Worm (Caenorhabditis elegans) whole organism, L2 larva: ENCODE results near the gene M106.2.

Experiments
- C34F6.9 ChIP-seq: fragments of 150-350 bp; optimal IDR thresholded peaks from 2 replicates; lab custom pipeline; 2014; ENCODE audit warnings: missing biosample characterization, missing genetic modification characterization
- F13H6.1 ChIP-seq: sonication (generic microtip); optimal IDR thresholded peaks from 2 replicates; lab custom pipeline; 2016; ENCODE audit warnings: missing genetic modification characterization, missing compliant biosample characterization
- R02D3.7 ChIP-seq: fragments of 150-350 bp; optimal IDR thresholded peaks from 2 replicates; lab custom pipeline; 2014; ENCODE audit warnings: missing biosample characterization, missing genetic modification characterization
- Y55F3AM.14 ChIP-seq: fragments of 200-800 bp; sonication (Bioruptor generic); optimal IDR thresholded peaks from 2 replicates; lab custom pipeline; 2018; ENCODE audit warnings: mild to moderate bottlenecking, missing genetic modification characterization, missing compliant biosample characterization
- ZK546.5 ChIP-seq: sonication (generic microtip); optimal IDR thresholded peaks from 2 replicates; lab custom pipeline; 2017; ENCODE audit warnings: missing biosample characterization, missing genetic modification characterization
- aly-2 ChIP-seq: fragments of 150-350 bp; optimal IDR thresholded peaks from 2 replicates; lab custom pipeline; 2014; ENCODE audit warnings: missing biosample characterization, missing genetic modification characterization
- ama-1 ChIP-seq: fragments of 150-350 bp; optimal IDR thresholded peaks from 2 replicates; lab custom pipeline; 2018; ENCODE audit warnings: inconsistent platforms
- blmp-1 ChIP-seq: sonication (generic microtip); optimal IDR thresholded peaks from 2 replicates; lab custom pipeline; 2017; ENCODE audit warnings: missing genetic modification characterization, mild to moderate bottlenecking, missing compliant biosample characterization, antibody characterized with exemption, moderate library complexity; ENCODE audit not compliant: insufficient read depth
- ceh-16 ChIP-seq: fragments of 150-350 bp; optimal IDR thresholded peaks from 2 replicates; lab custom pipeline; 2014; ENCODE audit warnings: missing biosample characterization, missing genetic modification characterization
- ceh-82 ChIP-seq: fragments of 150-350 bp; optimal IDR thresholded peaks from 2 replicates; lab custom pipeline; 2014; ENCODE audit warnings: missing biosample characterization, missing genetic modification characterization
- dmd-4 ChIP-seq: sonication (generic microtip); optimal IDR thresholded peaks from 2 replicates; lab custom pipeline; 2017; ENCODE audit warnings: missing biosample characterization, missing genetic modification characterization
- egl-27 ChIP-seq: sonication (generic microtip); optimal IDR thresholded peaks from 3 replicates; lab custom pipeline; 2017; ENCODE audit warnings: missing biosample characterization, missing genetic modification reagents, missing genetic modification characterization
- elt-1 ChIP-seq: fragments of 150-350 bp; optimal IDR thresholded peaks from 2 replicates; lab custom pipeline; 2014; ENCODE audit warnings: missing biosample characterization, missing genetic modification characterization
- elt-3 ChIP-seq: sonication (generic microtip); optimal IDR thresholded peaks from 2 replicates; lab custom pipeline; 2017; ENCODE audit warnings: missing biosample characterization, missing genetic modification characterization
- fos-1 ChIP-seq: fragments of 150-350 bp; optimal IDR thresholded peaks from 2 replicates; lab custom pipeline; 2014; ENCODE audit warnings: missing biosample characterization, missing genetic modification characterization
- gmeb-1 ChIP-seq: fragments of 150-350 bp; optimal IDR thresholded peaks from 2 replicates; lab custom pipeline; 2014; ENCODE audit warnings: missing biosample characterization, missing genetic modification characterization
- lin-11 ChIP-seq: fragments of 150-350 bp; sonication (generic microtip); optimal IDR thresholded peaks from 2 replicates; lab custom pipeline; 2014; ENCODE audit warnings: missing biosample characterization, missing genetic modification characterization, inconsistent platforms, mixed read lengths
- lsy-2 ChIP-seq, 2 experiments: fragments of 150-350 bp in 1 of 2; sonication (generic microtip) in 1 of 2; optimal IDR thresholded peaks; 2 replicates each; lab custom pipeline; 2014 to 2017; ENCODE audit warnings: missing biosample characterization in 2 of 2, missing genetic modification characterization in 2 of 2
- mbf-1 ChIP-seq: sonication (generic microtip); optimal IDR thresholded peaks from 2 replicates; lab custom pipeline; 2017; ENCODE audit warnings: missing biosample characterization, missing genetic modification characterization
- mdl-1 ChIP-seq, 2 experiments: fragments of 150-350 bp in 1 of 2; sonication (generic microtip) in 1 of 2; optimal IDR thresholded peaks; 2 replicates each; lab custom pipeline; 2017; ENCODE audit warnings: missing biosample characterization in 2 of 2, missing genetic modification characterization in 2 of 2
- nhr-10 ChIP-seq: sonication (generic microtip); optimal IDR thresholded peaks from 2 replicates; lab custom pipeline; 2017; ENCODE audit warnings: missing biosample characterization, missing genetic modification characterization
- nhr-12 ChIP-seq: fragments of 150-350 bp; optimal IDR thresholded peaks from 2 replicates; lab custom pipeline; 2014; ENCODE audit warnings: missing biosample characterization, missing genetic modification characterization
- nhr-129 ChIP-seq: fragments of 150-350 bp; optimal IDR thresholded peaks from 2 replicates; lab custom pipeline; 2014; ENCODE audit warnings: missing biosample characterization, missing genetic modification characterization
- nhr-21 ChIP-seq: fragments of 150-350 bp; optimal IDR thresholded peaks from 2 replicates; lab custom pipeline; 2014; ENCODE audit warnings: missing biosample characterization, missing genetic modification characterization
- nhr-23 ChIP-seq: fragments of 150-350 bp; optimal IDR thresholded peaks from 2 replicates; lab custom pipeline; 2014; ENCODE audit warnings: missing biosample characterization, missing genetic modification reagents, missing genetic modification characterization
- nhr-237 ChIP-seq: fragments of 150-350 bp; optimal IDR thresholded peaks from 2 replicates; lab custom pipeline; 2014; ENCODE audit warnings: missing biosample characterization, missing genetic modification characterization
- nhr-25 ChIP-seq: fragments of 150-350 bp; sonication (generic microtip); optimal IDR thresholded peaks from 3 replicates; lab custom pipeline; 2014; ENCODE audit warnings: missing biosample characterization, missing genetic modification characterization
- sem-4 ChIP-seq: fragments of 150-350 bp; optimal IDR thresholded peaks from 2 replicates; lab custom pipeline; 2014; ENCODE audit warnings: missing biosample characterization, missing genetic modification reagents, missing genetic modification characterization
- sma-3 ChIP-seq: sonication (generic microtip); optimal IDR thresholded peaks from 2 replicates; lab custom pipeline; 2016; ENCODE audit warnings: missing genetic modification reagents, missing genetic modification characterization, missing compliant biosample characterization
- snpc-4 ChIP-seq: fragments of 150-350 bp; optimal IDR thresholded peaks from 2 replicates; lab custom pipeline; 2014; ENCODE audit warnings: missing biosample characterization, missing genetic modification characterization
- unc-39 ChIP-seq: fragments of 150-350 bp; optimal IDR thresholded peaks from 2 replicates; lab custom pipeline; 2014; ENCODE audit warnings: missing biosample characterization, missing genetic modification characterization
- unc-62 ChIP-seq: fragments of 150-350 bp; optimal IDR thresholded peaks from 2 replicates; lab custom pipeline; 2014; ENCODE audit warnings: missing biosample characterization, missing genetic modification reagents, missing genetic modification characterization
- zag-1 ChIP-seq: fragments of 150-350 bp; optimal IDR thresholded peaks from 2 replicates; lab custom pipeline; 2014; ENCODE audit warnings: missing biosample characterization, missing genetic modification characterization
- ztf-1 ChIP-seq: fragments of 200-800 bp; sonication (Bioruptor generic); conservative IDR thresholded peaks from 2 replicates; pipeline ENCODE4 v1.3.6; 2022; ENCODE audit warnings: missing genetic modification characterization, missing compliant biosample characterization
- ztf-4 ChIP-seq: fragments of 150-350 bp; optimal IDR thresholded peaks from 2 replicates; lab custom pipeline; 2014; ENCODE audit warnings: missing biosample characterization, missing genetic modification characterization

Gene M106.2

ce11 chrII:10887097-10887496 lies 37.3 kb upstream of the M106.2 start:
- TF ChIP-seq ceh-16 (tag; lab: Kevin White, UChicago) (no peak), nhr-129 (tag; lab: Kevin White, UChicago) (peak; percentile 67), fos-1 (peak; percentile 17), nhr-25 (tag; lab: Kevin White, UChicago) (peak; percentile 75), sma-3 (GFP tag; lab: Kevin White, UChicago) (peak; percentile 39)

- no peak for TF ChIP-seq lsy-2 (tag; optimal IDR thresholded peaks at IDR 0.05; lab: Kevin White, UChicago)
- no peak for TF ChIP-seq C34F6.9 (tag; lab: Kevin White, UChicago)
- no peak for TF ChIP-seq elt-3 (tag; lab: Kevin White, UChicago)
- no peak for TF ChIP-seq ama-1
- peak; percentile 49 for TF ChIP-seq nhr-25 (tag; lab: Kevin White, UChicago)
- TF ChIP-seq nhr-237 (tag; lab: Kevin White, UChicago), result no peak
These were observed 36.2 kb upstream of the M106.2 start, which contains the start of gene F44F4.3 for ce11 chrII:10885868-10886514. Gene F44F4.3 (minus strand): TSS chrII:10885918.

- TF ChIP-seq nhr-12 (tag; lab: Kevin White, UChicago) (no peak), nhr-10 (tag; lab: Kevin White, UChicago) (no peak), nhr-129 (tag; lab: Kevin White, UChicago) (no peak), Y55F3AM.14 (no peak), nhr-21 (tag; lab: Kevin White, UChicago) (no peak), dmd-4 (no peak), ztf-4 (no peak), mdl-1 (tag; optimal IDR thresholded peaks at IDR 0.05; lab: Kevin White, UChicago) (no peak)
These were observed 35.4 kb upstream of the M106.2 start for ce11 chrII:10885250-10885649.

- TF ChIP-seq Y55F3AM.14 (no peak), lin-11 (tag; lab: Kevin White, UChicago) (no peak), R02D3.7 (tag; lab: Kevin White, UChicago) (no peak), ztf-1 (GFP tag; lab: Robert Waterston, UW) (no peak), nhr-12 (tag; lab: Kevin White, UChicago) (no peak), unc-62 (GFP tag; lab: Kevin White, UChicago) (no peak), mbf-1 (tag; lab: Kevin White, UChicago) (no peak), ztf-4 (no peak), sma-3 (GFP tag; lab: Kevin White, UChicago) (no peak), nhr-21 (tag; lab: Kevin White, UChicago) (no peak), sem-4 (tag; lab: Kevin White, UChicago) (no peak), aly-2 (tag; lab: Kevin White, UChicago) (no peak), nhr-129 (tag; lab: Kevin White, UChicago) (no peak), dmd-4 (no peak), C34F6.9 (tag; lab: Kevin White, UChicago) (no peak)
These were observed 34.6 kb upstream of the M106.2 start, which contains the start of gene egg-3 for ce11 chrII:10884396-10884795. Gene egg-3 (minus strand): TSS chrII:10884441.

- TF ChIP-seq lsy-2 (tag; optimal IDR thresholded peaks at IDR 0.05; lab: Kevin White, UChicago) (no peak), zag-1 (tag; lab: Kevin White, UChicago) (no peak), ceh-16 (tag; lab: Kevin White, UChicago) (no peak), ceh-82 (tag; lab: Kevin White, UChicago) (no peak), gmeb-1 (tag; lab: Kevin White, UChicago) (no peak), dmd-4 (no peak), unc-39 (tag; lab: Kevin White, UChicago) (no peak), egl-27 (no peak), nhr-23 (tag; lab: Kevin White, UChicago) (no peak), ama-1 (no peak)
These were observed 30.8 kb upstream of the M106.2 start, which contains the start of gene lurp-1 for ce11 chrII:10880625-10881024. Gene lurp-1 (plus strand): TSS chrII:10880925.

ce11 chrII:10873631-10874030 lies 23.8 kb upstream of the M106.2 start, which contains the start of gene orc-2:
Gene orc-2 (plus strand): TSS chrII:10873931.
- no peak for TF ChIP-seq mdl-1 (tag; optimal IDR thresholded peaks at IDR 0.05; lab: Kevin White, UChicago)
- no peak for TF ChIP-seq sma-3 (GFP tag; lab: Kevin White, UChicago)
- no peak for TF ChIP-seq aly-2 (tag; lab: Kevin White, UChicago)
- no peak for TF ChIP-seq ZK546.5
- no peak for TF ChIP-seq nhr-12 (tag; lab: Kevin White, UChicago)
- TF ChIP-seq fos-1, result no peak
- no peak for TF ChIP-seq mbf-1 (tag; lab: Kevin White, UChicago)
- TF ChIP-seq unc-39 (tag; lab: Kevin White, UChicago), result no peak
- TF ChIP-seq unc-62 (GFP tag; lab: Kevin White, UChicago), result no peak
- no peak for TF ChIP-seq elt-3 (tag; lab: Kevin White, UChicago)
- no peak for TF ChIP-seq nhr-23 (tag; lab: Kevin White, UChicago)
- TF ChIP-seq elt-1 (tag; lab: Kevin White, UChicago), result no peak
- no peak for TF ChIP-seq nhr-10 (tag; lab: Kevin White, UChicago)
- no peak for TF ChIP-seq snpc-4 (tag; lab: Kevin White, UChicago)
- TF ChIP-seq lsy-2 (tag; optimal IDR thresholded peaks at IDR 0.05; lab: Kevin White, UChicago), result no peak
- TF ChIP-seq blmp-1, result no peak
- TF ChIP-seq F13H6.1, result no peak
- TF ChIP-seq, all 48 proteins: peak for 0
